Worm (Caenorhabditis elegans): Measurements from ENCODE around the gene Y48A6C.8.

The Y48A6C.8 gene

DNA sequence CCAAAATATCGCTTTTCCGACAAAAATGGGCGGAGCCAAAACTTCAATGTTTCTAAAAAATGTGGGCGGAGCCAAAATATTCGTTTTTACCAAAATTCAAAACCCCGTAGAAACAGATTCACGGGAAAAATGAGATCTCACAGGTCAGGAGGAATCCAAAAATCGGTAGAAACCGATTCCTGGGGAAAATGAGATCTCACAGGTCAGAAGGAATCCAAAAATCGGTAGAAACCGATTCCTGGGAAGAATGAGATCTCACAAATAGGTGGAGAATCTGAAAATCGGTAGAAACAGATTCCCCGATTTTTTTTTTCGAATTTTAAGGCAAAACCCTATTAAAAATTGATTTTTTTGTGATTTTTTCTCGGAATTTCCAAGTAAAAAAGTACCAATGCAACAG lies 33.9 kb downstream of the Y48A6C.8 start:
- TF ChIP-seq vab-7 (GFP tag; IDR thresholded peaks at IDR 0.05), result 0 out of 2 replicates have a peak, but pooled peaks have one; percentile 16
- no peak for TF ChIP-seq nhr-28 (tag; optimal IDR thresholded peaks at IDR 0.05)
- 0 out of 2 replicates have a peak, but pooled peaks have one; percentile 41 for TF ChIP-seq dmd-9 (GFP tag; IDR thresholded peaks at IDR 0.05)
- peak; percentile 91 for TF ChIP-seq mes-2 (tag; optimal IDR thresholded peaks at IDR 0.05; ENCODE audit: poor library complexity, severe bottlenecking)
- peak; percentile 82 for TF ChIP-seq unc-130 (GFP tag; optimal IDR thresholded peaks at IDR 0.05)
- TF ChIP-seq hif-1 (tag; optimal IDR thresholded peaks at IDR 0.05), result peak in 1 of 2 experiments; percentile 56
- no peak for TF ChIP-seq mdl-1 (tag; optimal IDR thresholded peaks at IDR 0.05)

ce11 chrIII:11091651-11092278 lies 35.7 kb downstream of the Y48A6C.8 start:
- TF ChIP-seq lim-7 (GFP tag; IDR thresholded peaks at IDR 0.05) (no peak), fos-1 (tag; optimal IDR thresholded peaks at IDR 0.05) (no peak), mdl-1 (tag; optimal IDR thresholded peaks at IDR 0.05) (no peak), D1046.2 (GFP tag; IDR thresholded peaks at IDR 0.05) (0 out of 2 replicates have a peak, but pooled peaks have one; percentile 30), dmd-6 (GFP tag; IDR thresholded peaks at IDR 0.05) (peak; percentile 57), madf-5 (GFP tag; IDR thresholded peaks at IDR 0.05) (peak in 1 of 2 experiments; percentile 20; a peak in 1 of 4 replicates), hlh-11 (tag; optimal IDR thresholded peaks at IDR 0.05) (peak; percentile 7), cey-2 (tag; optimal IDR thresholded peaks at IDR 0.05; ENCODE audit: borderline replicate concordance, insufficient read depth) (no peak), tra-1 (GFP tag; IDR thresholded peaks at IDR 0.05) (0 out of 2 replicates have a peak, but pooled peaks have one; percentile 51), hif-1 (tag; optimal IDR thresholded peaks at IDR 0.05) (peak in 1 of 2 experiments; percentile 83), aha-1 (tag) (no peak), ceh-44 (GFP tag; IDR thresholded peaks at IDR 0.05) (peak; percentile 79), Y48G9A.11 (GFP tag; IDR thresholded peaks at IDR 0.05) (peak; percentile 47; the same call in 1 of the 2 replicates), unc-130 (GFP tag; optimal IDR thresholded peaks at IDR 0.05) (peak; percentile 94), vab-7 (GFP tag; IDR thresholded peaks at IDR 0.05) (peak; percentile 64), lin-38 (GFP tag; IDR thresholded peaks at IDR 0.05) (peak; percentile 40; the same call in 1 of the 2 replicates), F26F4.8 (GFP tag; conservative IDR thresholded peaks at IDR 0.05) (no peak), snpc-1.2 (GFP tag; IDR thresholded peaks at IDR 0.05) (no peak), dmd-9 (GFP tag; IDR thresholded peaks at IDR 0.05) (peak; percentile 67; the same call in 1 of the 2 replicates), ceh-28 (tag; optimal IDR thresholded peaks at IDR 0.05) (peak; percentile 13), php-3 (GFP tag; IDR thresholded peaks at IDR 0.05) (peak; percentile 19; the same call in 1 of the 2 replicates), sdz-12 (GFP tag; optimal IDR thresholded peaks at IDR 0.05) (peak; percentile 25), ZK337.2 (GFP tag; IDR thresholded peaks at IDR 0.05) (peak; percentile 52), mxl-3 (GFP tag; optimal IDR thresholded peaks at IDR 0.05) (peak; percentile 32), mes-2 (tag; optimal IDR thresholded peaks at IDR 0.05; ENCODE audit: poor library complexity, severe bottlenecking) (peak; percentile 84), mdt-29 (GFP tag; IDR thresholded peaks at IDR 0.05) (peak; percentile 42; the same call in 1 of the 2 replicates), pha-4 (GFP tag; IDR thresholded peaks at IDR 0.05) (0 out of 2 replicates have a peak, but pooled peaks have one; percentile 8), pha-4 (tag; optimal IDR thresholded peaks at IDR 0.05) (no peak), ceh-20 (GFP tag; IDR thresholded peaks at IDR 0.05) (0 out of 2 replicates have a peak, but pooled peaks have one; percentile 38)

DNA sequence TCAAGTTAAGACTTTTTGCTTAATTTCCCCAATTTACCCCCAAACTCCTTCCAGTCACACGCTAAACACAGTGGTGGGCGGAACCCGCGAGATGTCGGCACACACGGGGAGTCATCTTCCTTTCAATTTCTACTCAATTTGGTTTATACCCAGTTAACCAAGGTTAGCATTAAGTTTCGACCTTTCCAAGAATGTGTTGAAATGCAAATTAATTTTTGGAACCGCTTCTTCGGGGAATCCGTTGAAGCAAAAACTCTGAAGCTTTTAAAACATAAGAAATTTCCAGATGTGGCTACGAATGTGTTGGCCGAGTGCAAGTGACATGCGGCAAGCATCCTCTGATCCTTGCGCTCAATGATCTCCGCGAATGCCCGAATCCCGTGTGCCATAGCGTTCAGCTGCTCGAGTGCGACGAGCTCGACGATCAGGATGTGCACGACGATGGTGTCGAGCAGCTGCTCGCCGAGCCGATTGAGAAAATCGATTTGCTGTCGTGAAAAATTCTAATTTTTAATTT lies 36.5 kb downstream of the Y48A6C.8 start:
- peak; percentile 72 for TF ChIP-seq Y48G9A.11 (GFP tag; IDR thresholded peaks at IDR 0.05)
- peak; percentile 78 for TF ChIP-seq lin-38 (GFP tag; IDR thresholded peaks at IDR 0.05)
- peak; percentile 60; the same call in 1 of the 2 replicates for TF ChIP-seq daf-19 (GFP tag; conservative IDR thresholded peaks at IDR 0.05)
- TF ChIP-seq pha-4 (GFP tag; IDR thresholded peaks at IDR 0.05), result peak; percentile 64; the same call in 1 of the 2 replicates
- TF ChIP-seq pha-4 (tag; optimal IDR thresholded peaks at IDR 0.05), result no peak
- no peak for TF ChIP-seq zag-1 (tag; optimal IDR thresholded peaks at IDR 0.05)
- TF ChIP-seq lin-15B (tag; optimal IDR thresholded peaks at IDR 0.05), result no peak
- TF ChIP-seq ZK546.5 (tag; optimal IDR thresholded peaks at IDR 0.05), result no peak
- TF ChIP-seq hmg-1.1 (GFP tag; IDR thresholded peaks at IDR 0.05), result 0 out of 2 replicates have a peak, but pooled peaks have one; percentile 29
- TF ChIP-seq ctbp-1 (GFP tag; IDR thresholded peaks at IDR 0.05), result peak; percentile 60; the same call in 1 of the 2 replicates
- peak; percentile 84 for TF ChIP-seq T26A8.4 (GFP tag; IDR thresholded peaks at IDR 0.05)
- peak; percentile 21; the same call in 1 of the 2 replicates for TF ChIP-seq php-3 (GFP tag; IDR thresholded peaks at IDR 0.05)
- peak; percentile 70 for TF ChIP-seq snpc-1.2 (GFP tag; IDR thresholded peaks at IDR 0.05)
- no peak for TF ChIP-seq nhr-6 (tag; optimal IDR thresholded peaks at IDR 0.05)
- TF ChIP-seq ZK337.2 (GFP tag; IDR thresholded peaks at IDR 0.05), result peak; percentile 64; the same call in 1 of the 2 replicates
- TF ChIP-seq daf-16 (GFP tag; optimal IDR thresholded peaks at IDR 0.05), result peak; percentile 5 to 34
- peak; percentile 44 for TF ChIP-seq daf-16 (tag; optimal IDR thresholded peaks at IDR 0.05)
- TF ChIP-seq lin-1 (GFP tag; IDR thresholded peaks at IDR 0.05), result 0 out of 2 replicates have a peak, but pooled peaks have one; percentile 40
- peak; percentile 81 for TF ChIP-seq egl-43 (GFP tag; IDR thresholded peaks at IDR 0.05)
- no peak for TF ChIP-seq ceh-62 (tag; optimal IDR thresholded peaks at IDR 0.05)
- peak; percentile 66 for TF ChIP-seq F10B5.3 (tag; optimal IDR thresholded peaks at IDR 0.05)
